Worm (Caenorhabditis elegans) whole organism, young adult: Measurements from ENCODE around the gene fbxb-26.

Experiments used
- F37B4.10 ChIP-seq: fragments of 200-800 bp; sonication (Bioruptor generic); IDR thresholded peaks from 2 replicates; pipeline ENCODE4 v1.3.6; 2022; ENCODE audit warnings: missing genetic modification characterization, missing compliant biosample characterization
- F55B11.4 ChIP-seq: sonication (generic microtip); optimal IDR thresholded peaks from 2 replicates; lab custom pipeline; 2016; ENCODE audit warnings: missing compliant biosample characterization, missing genetic modification characterization, borderline replicate concordance; ENCODE audit not compliant: insufficient read depth
- bed-1 ChIP-seq: fragments of 200-800 bp; sonication (Bioruptor generic); IDR thresholded peaks from 2 replicates; pipeline ENCODE4 v1.3.6; 2022; ENCODE audit warnings: missing genetic modification reagents, missing genetic modification characterization, missing compliant biosample characterization
- nhr-90 ChIP-seq: sonication (generic microtip); optimal IDR thresholded peaks from 2 replicates; lab custom pipeline; 2016; ENCODE audit warnings: missing genotype, mild to moderate bottlenecking, missing genetic modification characterization, missing compliant biosample characterization
- ztf-18 ChIP-seq: sonication (generic microtip); optimal IDR thresholded peaks from 2 replicates; lab custom pipeline; 2016; ENCODE audit warnings: missing genotype, mild to moderate bottlenecking, missing genetic modification characterization, missing compliant biosample characterization

- no peak for TF ChIP-seq bed-1 (GFP tag; lab: Robert Waterston, UW)
- no peak for TF ChIP-seq F55B11.4 (tag; lab: Kevin White, UChicago)
- TF ChIP-seq nhr-90 (tag; lab: Kevin White, UChicago), result no peak
- no peak for TF ChIP-seq ztf-18 (tag; lab: Kevin White, UChicago)
- no peak for TF ChIP-seq F37B4.10 (GFP tag; lab: Robert Waterston, UW)
Observed at ce11 chrII:1695861-1696260, 13.5 kb downstream of the fbxb-26 start, which contains the start of gene F58E1.13.
